Worm (Caenorhabditis elegans) whole organism, L2 larva: ENCODE data around the gene ech-1.1.

Experiments
- ama-1 ChIP-seq: fragments of 150-350 bp; optimal IDR thresholded peaks from 2 replicates; lab custom pipeline; 2018; ENCODE audit warnings: inconsistent platforms
- mbf-1 ChIP-seq: sonication (generic microtip); optimal IDR thresholded peaks from 2 replicates; lab custom pipeline; 2017; ENCODE audit warnings: missing biosample characterization, missing genetic modification characterization
- nhr-129 ChIP-seq: fragments of 150-350 bp; optimal IDR thresholded peaks from 2 replicates; lab custom pipeline; 2014; ENCODE audit warnings: missing biosample characterization, missing genetic modification characterization

DNA sequence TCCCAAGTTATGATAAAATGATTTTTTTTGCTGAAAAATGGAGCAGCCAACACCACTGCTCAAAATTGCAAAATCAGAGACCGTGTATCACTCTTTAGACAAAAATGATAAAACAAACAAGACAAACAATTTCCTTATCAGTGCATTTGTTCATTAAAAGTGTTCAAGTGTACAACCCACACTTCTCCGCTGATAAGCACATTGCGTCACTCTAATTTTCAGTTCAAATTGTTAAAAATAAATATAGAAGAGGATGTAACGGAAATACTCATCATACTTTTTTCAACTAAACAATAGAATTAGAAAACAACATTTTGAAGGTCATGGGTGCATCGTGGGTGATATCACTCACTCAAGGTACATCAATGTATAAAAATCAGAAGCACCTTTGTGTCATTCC lies 42.7 kb downstream of the ech-1.1 start, which contains the start of gene nhr-291:
- no peak for TF ChIP-seq ama-1 (lab: Kevin White, UChicago)
- no peak for TF ChIP-seq nhr-129 (tag; lab: Kevin White, UChicago)
- no peak for TF ChIP-seq mbf-1 (tag; lab: Kevin White, UChicago)
